Worm (Caenorhabditis elegans) whole organism, L4/young adult: ENCODE measurements around the gene F16B3.2.

Experiments
- W03F9.2 ChIP-seq: fragments of 150-350 bp; optimal IDR thresholded peaks from 2 replicates; lab custom pipeline; 2014; ENCODE audit warnings: missing biosample characterization, missing genetic modification characterization
- him-1 ChIP-seq: sonication (generic microtip); optimal IDR thresholded peaks from 2 replicates; lab custom pipeline; 2016; ENCODE audit warnings: missing genotype, missing genetic modification reagents, missing genetic modification characterization, missing compliant biosample characterization

DNA sequence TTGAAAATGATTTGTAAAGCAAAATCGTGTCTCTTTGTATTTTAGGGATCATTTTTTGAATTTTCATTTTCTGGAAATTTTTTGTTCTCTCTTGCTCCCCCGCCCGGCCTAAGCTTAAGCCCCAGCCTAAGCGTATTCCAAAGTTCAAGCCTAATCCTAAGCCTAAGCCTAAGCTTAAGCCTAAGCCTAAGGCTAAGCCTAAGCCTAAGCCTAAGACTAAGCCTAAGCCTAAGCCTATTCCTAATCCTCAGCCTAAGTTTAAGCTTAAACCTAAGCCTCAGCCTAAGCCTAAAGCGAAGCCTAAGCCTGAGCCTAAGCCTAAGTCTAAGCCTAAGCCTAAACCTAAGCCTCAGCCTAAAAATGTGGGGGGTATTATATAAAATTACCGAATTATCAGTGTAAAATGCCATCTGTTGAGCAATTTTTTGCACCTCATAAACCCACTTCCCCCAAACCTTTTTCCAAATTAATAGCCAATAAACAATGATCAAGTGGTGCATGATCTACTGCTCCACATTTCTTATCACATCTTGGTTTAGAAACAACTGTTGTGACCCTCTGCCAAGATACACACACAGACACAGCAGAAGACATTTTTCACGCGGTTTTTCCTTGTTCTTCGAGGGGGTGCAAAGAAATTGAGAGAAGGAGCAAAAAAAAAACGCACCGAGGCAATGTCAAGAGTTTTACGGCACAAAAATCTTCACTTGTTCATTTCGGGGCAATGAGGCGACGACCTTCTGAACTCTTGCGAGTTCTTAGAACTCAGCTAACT lies 26.5 kb downstream of the F16B3.2 start:
- TF ChIP-seq W03F9.2 (no peak), him-1 (tag; lab: Kevin White, UChicago) (no peak)
